Worm (Caenorhabditis elegans) whole organism, L1 larva: ENCODE data around the gene uda-1.

Experiments
- F16B12.6 ChIP-seq: fragments of 150-350 bp; optimal IDR thresholded peaks from 2 replicates; lab custom pipeline; 2014; ENCODE audit warnings: missing biosample characterization, missing genetic modification characterization
- alr-1 ChIP-seq: fragments of 200-800 bp; sonication (Bioruptor generic); optimal IDR thresholded peaks from 2 replicates; lab custom pipeline; 2018; ENCODE audit warnings: borderline replicate concordance, mild to moderate bottlenecking, missing genetic modification characterization, missing compliant biosample characterization
- blmp-1 ChIP-seq: fragments of 150-350 bp; optimal IDR thresholded peaks from 2 replicates; lab custom pipeline; 2014; ENCODE audit warnings: missing biosample characterization, missing genetic modification characterization
- ceh-8 ChIP-seq: fragments of 200-800 bp; sonication (Bioruptor generic); optimal IDR thresholded peaks from 2 replicates; lab custom pipeline; 2018; ENCODE audit warnings: mild to moderate bottlenecking, missing genetic modification characterization, moderate library complexity, missing compliant biosample characterization
- ceh-82 ChIP-seq, 3 experiments: fragments of 150-350 bp in 1 of 3; sonication (generic microtip) in 2 of 3; optimal IDR thresholded peaks; 2 replicates each; lab custom pipeline; 2014 to 2017; ENCODE audit warnings: missing biosample characterization in 3 of 3, missing genetic modification characterization in 3 of 3
- ceh-88 ChIP-seq: fragments of 200-800 bp; sonication (Bioruptor generic); IDR thresholded peaks from 2 replicates; pipeline ENCODE4 v1.3.6; 2022; ENCODE audit warnings: missing genetic modification characterization, missing compliant biosample characterization
- ces-1 ChIP-seq: fragments of 150-350 bp; optimal IDR thresholded peaks from 2 replicates; lab custom pipeline; 2014; ENCODE audit warnings: missing biosample characterization, missing genetic modification reagents, missing genetic modification characterization
- dpl-1 ChIP-seq, 3 experiments: fragments of 150-350 bp in 2 of 3; sonication (generic microtip) in 1 of 3; optimal IDR thresholded peaks; 2 replicates each; lab custom pipeline; 2014 to 2017; ENCODE audit warnings: missing biosample characterization in 3 of 3, missing genetic modification characterization in 3 of 3, missing genetic modification reagents in 3 of 3
- efl-1 ChIP-seq, 4 experiments: fragments of 150-350 bp; optimal IDR thresholded peaks in 3 of 4; peaks in 1 of 4; 1 replicate in 1 of 4; 2 replicates in 3 of 4; lab custom pipeline; 2014; ENCODE audit warnings: missing biosample characterization in 2 of 4, missing genetic modification characterization in 2 of 4, missing genetic modification reagents in 2 of 4
- elt-2 ChIP-seq: sonication (generic microtip); optimal IDR thresholded peaks from 2 replicates; lab custom pipeline; 2016; ENCODE audit warnings: missing genetic modification characterization, mild to moderate bottlenecking, inconsistent platforms, missing compliant biosample characterization, missing genetic modification reagents
- elt-3 ChIP-seq, 6 experiments: fragments of 150-350 bp in 1 of 6; sonication (generic microtip); optimal IDR thresholded peaks; 2 replicates each; lab custom pipeline; 2017 to 2018; ENCODE audit warnings: missing biosample characterization in 6 of 6, missing genetic modification characterization in 6 of 6, inconsistent platforms in 1 of 6
- fkh-4 ChIP-seq: sonication (generic microtip); optimal IDR thresholded peaks from 2 replicates; lab custom pipeline; 2016; ENCODE audit warnings: missing compliant biosample characterization, missing genetic modification characterization, borderline replicate concordance
- grh-1 ChIP-seq: fragments of 200-800 bp; sonication (Bioruptor generic); IDR thresholded peaks from 2 replicates; pipeline ENCODE4 v1.3.6; 2022; ENCODE audit warnings: missing genetic modification reagents, missing genetic modification characterization, missing compliant biosample characterization
- hlh-17 ChIP-seq: fragments of 200-800 bp; sonication (Bioruptor generic); optimal IDR thresholded peaks from 2 replicates; lab custom pipeline; 2018; ENCODE audit warnings: missing genetic modification characterization, mild to moderate bottlenecking, missing compliant biosample characterization, moderate library complexity, borderline replicate concordance
- hlh-4 ChIP-seq: sonication (generic microtip); optimal IDR thresholded peaks from 2 replicates; lab custom pipeline; 2016; ENCODE audit warnings: mild to moderate bottlenecking, missing genetic modification characterization, missing compliant biosample characterization
- isw-1 ChIP-seq: fragments of 200-800 bp; sonication (Bioruptor generic); IDR thresholded peaks from 2 replicates; pipeline ENCODE4 v1.3.6; 2022; ENCODE audit warnings: missing genetic modification characterization, missing compliant biosample characterization
- lin-13 ChIP-seq: fragments of 150-350 bp; optimal IDR thresholded peaks from 2 replicates; lab custom pipeline; 2014; ENCODE audit warnings: missing biosample characterization, missing genetic modification reagents, missing genetic modification characterization
- lin-14 ChIP-seq: fragments of 200-800 bp; sonication (Bioruptor generic); optimal IDR thresholded peaks from 2 replicates; lab custom pipeline; 2018; ENCODE audit warnings: mild to moderate bottlenecking, missing genetic modification characterization, moderate library complexity, missing compliant biosample characterization
- lin-35 ChIP-seq, 2 experiments: fragments of 150-350 bp; optimal IDR thresholded peaks; 2 replicates each; lab custom pipeline; 2014; ENCODE audit warnings: missing biosample characterization in 2 of 2, missing genetic modification characterization in 2 of 2, missing genetic modification reagents in 2 of 2
- lir-3 ChIP-seq: sonication (generic microtip); optimal IDR thresholded peaks from 2 replicates; lab custom pipeline; 2016; ENCODE audit warnings: mild to moderate bottlenecking, missing genetic modification characterization, moderate library complexity, missing compliant biosample characterization; ENCODE audit not compliant: poor library complexity
- mdl-1 ChIP-seq, 2 experiments: fragments of 150-350 bp; optimal IDR thresholded peaks; 2 replicates each; lab custom pipeline; 2014 to 2017; ENCODE audit warnings: missing biosample characterization in 2 of 2, missing genetic modification characterization in 2 of 2, inconsistent platforms in 1 of 2
- mef-2 ChIP-seq: fragments of 150-350 bp; optimal IDR thresholded peaks from 2 replicates; lab custom pipeline; 2014; ENCODE audit warnings: missing biosample characterization, missing genetic modification characterization
- mep-1 ChIP-seq: fragments of 150-350 bp; optimal IDR thresholded peaks from 2 replicates; lab custom pipeline; 2014; ENCODE audit warnings: missing biosample characterization, missing genetic modification characterization
- nhr-20 ChIP-seq: sonication (generic microtip); optimal IDR thresholded peaks from 2 replicates; lab custom pipeline; 2016; ENCODE audit warnings: mild to moderate bottlenecking, missing genetic modification characterization, missing compliant biosample characterization
- nhr-28 ChIP-seq: fragments of 150-350 bp; optimal IDR thresholded peaks from 2 replicates; lab custom pipeline; 2014; ENCODE audit warnings: missing biosample characterization, missing genetic modification characterization
- nhr-47 ChIP-seq: sonication (generic microtip); optimal IDR thresholded peaks from 2 replicates; lab custom pipeline; 2016; ENCODE audit warnings: mild to moderate bottlenecking, missing genetic modification characterization, moderate library complexity, missing compliant biosample characterization
- nhr-71 ChIP-seq: sonication (generic microtip); optimal IDR thresholded peaks from 2 replicates; lab custom pipeline; 2016; ENCODE audit warnings: mild to moderate bottlenecking, missing genetic modification characterization, moderate library complexity, missing compliant biosample characterization
- nhr-76 ChIP-seq: sonication (generic microtip); optimal IDR thresholded peaks from 2 replicates; lab custom pipeline; 2017; ENCODE audit warnings: missing biosample characterization, missing genetic modification characterization
- nhr-84 ChIP-seq: sonication (generic microtip); optimal IDR thresholded peaks from 2 replicates; lab custom pipeline; 2017; ENCODE audit warnings: missing biosample characterization, missing genetic modification characterization
- nhr-85 ChIP-seq: sonication (generic microtip); peaks from one replicate; lab custom pipeline; 2016; ENCODE audit warnings: missing genetic modification characterization, inconsistent platforms, missing compliant biosample characterization
- pag-3 ChIP-seq: sonication (generic microtip); optimal IDR thresholded peaks from 2 replicates; lab custom pipeline; 2017; ENCODE audit warnings: missing genetic modification characterization, mild to moderate bottlenecking, missing compliant biosample characterization, antibody characterized with exemption, borderline replicate concordance; ENCODE audit not compliant: insufficient read depth
- pqm-1 ChIP-seq: sonication (generic microtip); optimal IDR thresholded peaks from 3 replicates; lab custom pipeline; 2017; ENCODE audit warnings: missing biosample characterization, missing genetic modification characterization
- skn-1 ChIP-seq: fragments of 150-350 bp; optimal IDR thresholded peaks from 2 replicates; lab custom pipeline; 2014; ENCODE audit warnings: missing biosample characterization, missing genetic modification characterization
- snu-23 ChIP-seq: sonication (generic microtip); optimal IDR thresholded peaks from 2 replicates; lab custom pipeline; 2016; ENCODE audit warnings: missing genetic modification characterization, missing compliant biosample characterization
- sox-4 ChIP-seq: sonication (generic microtip); optimal IDR thresholded peaks from 2 replicates; lab custom pipeline; 2016; ENCODE audit warnings: missing genetic modification characterization, missing compliant biosample characterization
- sptf-1 ChIP-seq: fragments of 150-350 bp; optimal IDR thresholded peaks from 2 replicates; lab custom pipeline; 2014; ENCODE audit warnings: missing biosample characterization, missing genetic modification characterization
- sup-37 ChIP-seq: fragments of 200-800 bp; sonication (Bioruptor generic); optimal IDR thresholded peaks from 2 replicates; lab custom pipeline; 2018; ENCODE audit warnings: mild to moderate bottlenecking, missing genetic modification characterization, missing compliant biosample characterization
- swsn-7 ChIP-seq: sonication (generic microtip); optimal IDR thresholded peaks from 2 replicates; lab custom pipeline; 2016; ENCODE audit warnings: missing genetic modification characterization, missing compliant biosample characterization
- tbx-2 ChIP-seq: sonication (generic microtip); optimal IDR thresholded peaks from 2 replicates; lab custom pipeline; 2016; ENCODE audit warnings: missing genetic modification characterization, missing compliant biosample characterization
- unc-130 ChIP-seq: fragments of 150-350 bp; optimal IDR thresholded peaks from 2 replicates; lab custom pipeline; 2017; ENCODE audit warnings: missing biosample characterization, missing genetic modification characterization, inconsistent platforms
- unc-86 ChIP-seq: sonication (generic microtip); optimal IDR thresholded peaks from 2 replicates; lab custom pipeline; 2016; ENCODE audit warnings: missing genetic modification characterization, missing compliant biosample characterization
- xbp-1 ChIP-seq: sonication (generic microtip); optimal IDR thresholded peaks from 2 replicates; lab custom pipeline; 2016; ENCODE audit warnings: missing genetic modification characterization, missing compliant biosample characterization
- zip-4 ChIP-seq: fragments of 200-800 bp; sonication (Bioruptor generic); optimal IDR thresholded peaks from 2 replicates; lab custom pipeline; 2018; ENCODE audit warnings: mild to moderate bottlenecking, missing genetic modification characterization, moderate library complexity, missing compliant biosample characterization
- ztf-4 ChIP-seq: fragments of 150-350 bp; optimal IDR thresholded peaks from 2 replicates; lab custom pipeline; 2014; ENCODE audit warnings: missing biosample characterization, missing genetic modification characterization

The uda-1 gene

DNA sequence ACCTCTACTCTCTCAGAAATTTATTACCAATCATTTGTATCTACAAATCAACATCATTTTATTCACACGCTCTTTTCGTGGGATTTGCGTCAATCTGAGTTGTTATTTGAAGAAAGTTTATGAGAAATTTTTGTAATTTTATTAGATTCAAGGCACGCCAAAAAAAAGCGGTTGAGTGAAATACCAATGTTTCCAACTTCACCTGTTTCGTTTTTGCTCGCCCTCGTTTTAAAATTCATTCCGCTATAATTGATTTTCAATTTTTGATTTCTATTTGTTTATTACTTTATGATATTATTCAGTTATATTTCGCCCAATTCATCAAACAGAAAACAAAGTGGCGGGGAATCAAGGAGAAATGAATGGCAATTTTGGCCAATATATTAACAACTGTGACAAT lies 3.8 kb upstream of the uda-1 start, which contains the start of gene K08H10.10:
K08H10.10 (plus strand) TSS at position 301 of the 400 bp plus-strand sequence.
- no peak for TF ChIP-seq pag-3
- no peak for TF ChIP-seq lin-14 (GFP tag; lab: Kevin White, UChicago)
- no peak for TF ChIP-seq sptf-1 (tag; lab: Kevin White, UChicago)
- no peak for TF ChIP-seq nhr-76 (tag; lab: Kevin White, UChicago)
- TF ChIP-seq sup-37, result no peak
- no peak for TF ChIP-seq mdl-1 (tag; optimal IDR thresholded peaks at IDR 0.05; lab: Kevin White, UChicago)
- TF ChIP-seq isw-1, result no peak
- TF ChIP-seq alr-1 (tag; lab: Kevin White, UChicago), result no peak
- TF ChIP-seq ceh-88, result no peak
- TF ChIP-seq ces-1 (GFP tag; lab: Kevin White, UChicago), result no peak
- TF ChIP-seq hlh-4 (tag; lab: Kevin White, UChicago), result no peak
- no peak for TF ChIP-seq sox-4 (tag; lab: Kevin White, UChicago)
- TF ChIP-seq F16B12.6, result no peak
- no peak for TF ChIP-seq nhr-47 (tag; lab: Kevin White, UChicago)
- no peak for TF ChIP-seq lin-35 (GFP tag; optimal IDR thresholded peaks at IDR 0.05; lab: Kevin White, UChicago)

ce11 chrV:10002720-10003119 lies 1.8 kb upstream of the uda-1 start:
- peak; percentile 40 for TF ChIP-seq snu-23 (GFP tag; lab: Kevin White, UChicago)
- TF ChIP-seq elt-3 (tag; optimal IDR thresholded peaks at IDR 0.05; lab: Kevin White, UChicago), result peak in 1 of 6 experiments; percentile 16
- TF ChIP-seq elt-2, result no peak
- no peak for TF ChIP-seq nhr-28 (tag; lab: Kevin White, UChicago)
- TF ChIP-seq mep-1, result peak; percentile 31
- TF ChIP-seq nhr-20 (tag; lab: Kevin White, UChicago), result peak; percentile 25
- TF ChIP-seq nhr-85 (tag; lab: Kevin White, UChicago), result peak; percentile 69
- no peak for TF ChIP-seq mef-2
- TF ChIP-seq blmp-1 (tag; lab: Kevin White, UChicago), result peak; percentile 78
- TF ChIP-seq lin-35 (GFP tag; optimal IDR thresholded peaks at IDR 0.05; lab: Kevin White, UChicago), result peak in 1 of 2 experiments; percentile 33
- peak; percentile 70 for TF ChIP-seq lin-14 (GFP tag; lab: Kevin White, UChicago)
- TF ChIP-seq grh-1 (GFP tag; lab: Robert Waterston, UW), result peak; percentile 68
- TF ChIP-seq skn-1 (tag; lab: Kevin White, UChicago), result no peak
- TF ChIP-seq xbp-1, result peak; percentile 44
- TF ChIP-seq ceh-82 (tag; optimal IDR thresholded peaks at IDR 0.05; lab: Kevin White, UChicago), result no peak
- TF ChIP-seq ceh-88, result no peak
- TF ChIP-seq, all 84 proteins: peak for 10

DNA sequence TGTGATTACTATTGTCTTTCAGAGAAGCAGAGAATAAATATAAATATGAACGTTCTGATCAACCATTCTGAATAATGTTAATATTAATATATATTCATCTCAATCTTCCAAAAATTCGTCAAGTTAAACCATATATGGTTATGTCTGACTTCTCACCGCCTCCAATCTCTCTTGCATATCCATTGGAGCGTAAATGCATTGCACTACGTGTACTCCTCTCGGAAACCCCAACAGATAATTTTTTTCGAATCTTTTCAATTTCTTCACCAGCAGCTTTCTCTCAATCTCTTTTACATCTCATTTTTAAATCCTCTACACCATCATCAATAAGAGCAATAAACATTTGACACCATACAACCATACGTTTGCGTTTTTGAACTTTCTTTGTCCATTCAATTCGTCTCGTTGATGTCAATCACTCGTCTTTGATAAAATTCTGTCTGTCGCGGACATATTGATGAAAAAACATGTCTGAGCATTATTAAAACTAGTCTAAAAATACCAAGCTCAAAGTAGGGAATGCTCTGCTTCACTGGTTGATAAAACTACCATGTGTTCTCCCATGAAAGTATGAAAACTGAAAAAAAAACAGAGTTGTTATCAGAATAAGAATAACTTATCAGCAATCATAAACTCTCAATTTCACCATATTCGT lies 1.1 kb upstream of the uda-1 start:
- TF ChIP-seq ceh-88 (no peak), nhr-47 (tag; lab: Kevin White, UChicago) (peak; percentile 40), nhr-85 (tag; lab: Kevin White, UChicago) (peak; percentile 33), tbx-2 (peak; percentile 41), unc-86 (no peak), efl-1 (optimal IDR thresholded peaks at IDR 0.05; lab: Kevin White, UChicago) (peak; percentile 68 to 70), efl-1 (GFP tag; optimal IDR thresholded peaks at IDR 0.05 in 1 of 2; lab: Kevin White, UChicago) (peak in 1 of 2 experiments; percentile 44), blmp-1 (tag; lab: Kevin White, UChicago) (peak; percentile 70), elt-2 (peak; percentile 39), ceh-8 (GFP tag; lab: Kevin White, UChicago) (no peak), ceh-82 (tag; optimal IDR thresholded peaks at IDR 0.05; lab: Kevin White, UChicago) (peak in 1 of 3 experiments; percentile 62), swsn-7 (peak; percentile 47), nhr-84 (tag; lab: Kevin White, UChicago) (no peak), nhr-71 (tag; lab: Kevin White, UChicago) (peak; percentile 73), unc-130 (tag; lab: Kevin White, UChicago) (peak; percentile 48), ztf-4 (tag; lab: Kevin White, UChicago) (no peak), mdl-1 (tag; optimal IDR thresholded peaks at IDR 0.05; lab: Kevin White, UChicago) (peak in 1 of 2 experiments; percentile 1), mef-2 (no peak), fkh-4 (tag; lab: Kevin White, UChicago) (no peak), F16B12.6 (peak; percentile 8), hlh-17 (GFP tag; lab: Kevin White, UChicago) (no peak), lin-13 (GFP tag; lab: Kevin White, UChicago) (peak; percentile 21), nhr-20 (tag; lab: Kevin White, UChicago) (peak; percentile 60), dpl-1 (GFP tag; optimal IDR thresholded peaks at IDR 0.05; lab: Kevin White, UChicago) (peak; percentile 54 to 67 (median 60)), lir-3 (peak; percentile 30), pqm-1 (tag; lab: Kevin White, UChicago) (no peak), grh-1 (GFP tag; lab: Robert Waterston, UW) (no peak), nhr-76 (tag; lab: Kevin White, UChicago) (no peak), nhr-28 (tag; lab: Kevin White, UChicago) (no peak), zip-4 (no peak), skn-1 (tag; lab: Kevin White, UChicago) (peak; percentile 49)
